Worm (Caenorhabditis elegans) whole organism, young adult: Measurements from ENCODE around the gene C02B8.1.
A peak's percentile ranks its signal among the peaks of the same experiment; 100 is the strongest.

Experiments
- B0019.2 ChIP-seq: fragments of 200-800 bp; sonication (Bioruptor generic); conservative IDR thresholded peaks from 2 replicates; pipeline ENCODE4 v1.3.6; 2022; ENCODE audit warnings: missing genetic modification reagents, missing genetic modification characterization, missing compliant biosample characterization
- B0261.1 ChIP-seq: sonication (generic microtip); optimal IDR thresholded peaks from 2 replicates; lab custom pipeline; 2016; ENCODE audit warnings: mild to moderate bottlenecking, missing genetic modification characterization, moderate library complexity, missing compliant biosample characterization
- F10E7.11 ChIP-seq: sonication (generic microtip); optimal IDR thresholded peaks from 2 replicates; lab custom pipeline; 2017; ENCODE audit warnings: mild to moderate bottlenecking, missing genetic modification characterization, moderate library complexity, missing compliant biosample characterization
- F22D6.2 ChIP-seq: sonication (generic microtip); optimal IDR thresholded peaks from 2 replicates; lab custom pipeline; 2016; ENCODE audit warnings: mild to moderate bottlenecking, missing genetic modification characterization, missing compliant biosample characterization
- F49E8.2 ChIP-seq: sonication (generic microtip); optimal IDR thresholded peaks from 3 replicates; lab custom pipeline; 2017; ENCODE audit warnings: missing genetic modification characterization, mild to moderate bottlenecking, missing compliant biosample characterization, antibody characterized with exemption, moderate library complexity; ENCODE audit not compliant: insufficient read depth
- F52B5.7 ChIP-seq: sonication (generic microtip); optimal IDR thresholded peaks from 2 replicates; lab custom pipeline; 2016; ENCODE audit warnings: mild to moderate bottlenecking, missing genetic modification characterization, missing compliant biosample characterization
- F57C9.4 ChIP-seq: sonication (generic microtip); optimal IDR thresholded peaks from 2 replicates; lab custom pipeline; 2017; ENCODE audit warnings: mild to moderate bottlenecking, missing genetic modification characterization, missing compliant biosample characterization
- K12H6.12 ChIP-seq: fragments of 200-800 bp; sonication (Bioruptor generic); optimal IDR thresholded peaks from 2 replicates; lab custom pipeline; 2018; ENCODE audit warnings: mild to moderate bottlenecking, missing genetic modification characterization, missing compliant biosample characterization
- T07F8.4 ChIP-seq: sonication (generic microtip); optimal IDR thresholded peaks from 2 replicates; lab custom pipeline; 2016; ENCODE audit warnings: mild to moderate bottlenecking, missing genetic modification characterization, moderate library complexity, missing compliant biosample characterization
- T26A5.8 ChIP-seq: sonication (generic microtip); optimal IDR thresholded peaks from 2 replicates; lab custom pipeline; 2016; ENCODE audit warnings: missing genetic modification characterization, missing compliant biosample characterization
- Y53G8AR.9 ChIP-seq: fragments of 200-800 bp; sonication (Bioruptor generic); conservative IDR thresholded peaks from 2 replicates; pipeline ENCODE4 v1.3.6; 2022; ENCODE audit warnings: missing genetic modification reagents, missing genetic modification characterization, missing compliant biosample characterization
- Y56A3A.18 ChIP-seq: fragments of 200-800 bp; sonication (Bioruptor generic); IDR thresholded peaks from 2 replicates; pipeline ENCODE4 v1.3.6; 2022; ENCODE audit warnings: missing genetic modification reagents, missing genetic modification characterization, missing compliant biosample characterization
- athp-1 ChIP-seq: sonication (generic microtip); optimal IDR thresholded peaks from 2 replicates; lab custom pipeline; 2017; ENCODE audit warnings: mild to moderate bottlenecking, missing genetic modification characterization, missing compliant biosample characterization
- attf-6 ChIP-seq: fragments of 200-800 bp; sonication (Bioruptor generic); IDR thresholded peaks from 2 replicates; pipeline ENCODE4 v1.3.6; 2022; ENCODE audit warnings: missing genetic modification reagents, missing genetic modification characterization, missing compliant biosample characterization
- ccch-3 ChIP-seq: fragments of 200-800 bp; sonication (Bioruptor generic); optimal IDR thresholded peaks from 2 replicates; lab custom pipeline; 2018; ENCODE audit warnings: mild to moderate bottlenecking, missing genetic modification characterization, missing compliant biosample characterization
- ceh-100 ChIP-seq: fragments of 200-800 bp; sonication (Bioruptor generic); IDR thresholded peaks from 2 replicates; pipeline ENCODE4 v1.3.6; 2022; ENCODE audit warnings: missing genetic modification reagents, missing genetic modification characterization, missing compliant biosample characterization
- ceh-40 ChIP-seq: fragments of 200-800 bp; sonication (Bioruptor generic); IDR thresholded peaks from 2 replicates; pipeline ENCODE4 v1.3.6; 2022; ENCODE audit warnings: missing genetic modification characterization, missing compliant biosample characterization
- ceh-79 ChIP-seq: sonication (generic microtip); optimal IDR thresholded peaks from 2 replicates; lab custom pipeline; 2017; ENCODE audit warnings: mild to moderate bottlenecking, missing genetic modification characterization, missing compliant biosample characterization
- die-1 ChIP-seq: sonication (generic microtip); optimal IDR thresholded peaks from 2 replicates; lab custom pipeline; 2016; ENCODE audit warnings: missing genotype, mild to moderate bottlenecking, missing genetic modification characterization, missing compliant biosample characterization
- dox-1 ChIP-seq: fragments of 200-800 bp; sonication (Bioruptor generic); IDR thresholded peaks from 2 replicates; pipeline ENCODE4 v1.3.6; 2022; ENCODE audit warnings: missing genetic modification reagents, missing genetic modification characterization, missing compliant biosample characterization
- efl-1 ChIP-seq: fragments of 150-350 bp; optimal IDR thresholded peaks from 2 replicates; lab custom pipeline; 2014; ENCODE audit warnings: missing biosample characterization, missing genetic modification reagents, missing genetic modification characterization
- egl-18 ChIP-seq: fragments of 200-800 bp; sonication (Bioruptor generic); IDR thresholded peaks from 2 replicates; pipeline ENCODE4 v1.3.6; 2022; ENCODE audit warnings: missing genetic modification reagents, missing genetic modification characterization, missing compliant biosample characterization
- egrh-3 ChIP-seq: fragments of 200-800 bp; sonication (Bioruptor generic); IDR thresholded peaks from 2 replicates; pipeline ENCODE4 v1.3.6; 2022; ENCODE audit warnings: missing genetic modification reagents, missing genetic modification characterization, missing compliant biosample characterization
- ekl-4 ChIP-seq: fragments of 200-800 bp; sonication (Bioruptor generic); IDR thresholded peaks from 2 replicates; pipeline ENCODE4 v1.3.6; 2022; ENCODE audit warnings: missing genetic modification reagents, missing genetic modification characterization, missing compliant biosample characterization
- gei-17 ChIP-seq: fragments of 200-800 bp; sonication (Bioruptor generic); optimal IDR thresholded peaks from 2 replicates; lab custom pipeline; 2018; ENCODE audit warnings: mild to moderate bottlenecking, missing genetic modification characterization, missing compliant biosample characterization
- hmg-1.2 ChIP-seq: fragments of 200-800 bp; sonication (Bioruptor generic); IDR thresholded peaks from 2 replicates; pipeline ENCODE4 v1.3.6; 2022; ENCODE audit warnings: missing genetic modification reagents, missing genetic modification characterization, missing compliant biosample characterization
- let-526 ChIP-seq: fragments of 200-800 bp; sonication (Bioruptor generic); IDR thresholded peaks from 2 replicates; pipeline ENCODE4 v1.3.6; 2022; ENCODE audit warnings: missing genetic modification reagents, missing genetic modification characterization, missing compliant biosample characterization
- lin-26 ChIP-seq: fragments of 200-800 bp; sonication (Bioruptor generic); IDR thresholded peaks from 2 replicates; pipeline ENCODE4 v1.3.6; 2022; ENCODE audit warnings: missing genetic modification reagents, missing genetic modification characterization, missing compliant biosample characterization
- lin-35 ChIP-seq, 3 experiments: fragments of 150-350 bp in 2 of 3; sonication (generic microtip) in 1 of 3; optimal IDR thresholded peaks; 2 replicates each; lab custom pipeline; 2014 to 2018; ENCODE audit warnings: missing biosample characterization in 3 of 3, missing genetic modification characterization in 3 of 3, missing genetic modification reagents in 3 of 3
- lsl-1 ChIP-seq: fragments of 200-800 bp; sonication (Bioruptor generic); optimal IDR thresholded peaks from 2 replicates; lab custom pipeline; 2018; ENCODE audit warnings: mild to moderate bottlenecking, missing genetic modification characterization, moderate library complexity, missing compliant biosample characterization
- lsy-27 ChIP-seq: sonication (generic microtip); optimal IDR thresholded peaks from 2 replicates; lab custom pipeline; 2017; ENCODE audit warnings: missing genetic modification characterization, mild to moderate bottlenecking, missing compliant biosample characterization, antibody characterized with exemption, missing genotype, borderline replicate concordance; ENCODE audit not compliant: insufficient read depth
- madf-3 ChIP-seq: fragments of 200-800 bp; sonication (Bioruptor generic); IDR thresholded peaks from 2 replicates; pipeline ENCODE4 v1.3.6; 2022; ENCODE audit warnings: missing genetic modification reagents, missing genetic modification characterization, missing compliant biosample characterization
- nfyb-1 ChIP-seq: fragments of 200-800 bp; sonication (Bioruptor generic); IDR thresholded peaks from 2 replicates; pipeline ENCODE4 v1.3.6; 2022; ENCODE audit warnings: missing genetic modification reagents, missing genetic modification characterization, missing compliant biosample characterization
- nhr-120 ChIP-seq: fragments of 200-800 bp; sonication (Bioruptor generic); IDR thresholded peaks from 2 replicates; pipeline ENCODE4 v1.3.6; 2022; ENCODE audit warnings: missing genetic modification characterization, missing compliant biosample characterization
- nhr-27 ChIP-seq: fragments of 200-800 bp; sonication (Bioruptor generic); optimal IDR thresholded peaks from 2 replicates; lab custom pipeline; 2018; ENCODE audit warnings: mild to moderate bottlenecking, missing genetic modification characterization, moderate library complexity, missing compliant biosample characterization
- rec-8 ChIP-seq, 2 experiments: sonication (generic microtip); optimal IDR thresholded peaks; 2 replicates each; lab custom pipeline; 2016; ENCODE audit warnings: mild to moderate bottlenecking in 2 of 2, missing genetic modification characterization in 2 of 2, missing genetic modification reagents in 2 of 2, missing genotype in 2 of 2, missing biosample characterization in 1 of 2, missing compliant biosample characterization in 1 of 2, moderate library complexity in 1 of 2
- rpc-1 ChIP-seq, 2 experiments: fragments of 150-350 bp in 1 of 2; sonication (generic microtip) in 1 of 2; optimal IDR thresholded peaks; 2 replicates each; lab custom pipeline; 2014 to 2018; ENCODE audit warnings: missing biosample characterization in 1 of 2, missing genetic modification characterization in 1 of 2, missing genetic modification reagents in 1 of 2, missing genotype in 1 of 2
- snpc-3.4 ChIP-seq: sonication (generic microtip); optimal IDR thresholded peaks from 2 replicates; lab custom pipeline; 2017; ENCODE audit warnings: missing genetic modification characterization, mild to moderate bottlenecking, missing compliant biosample characterization, antibody characterized with exemption, moderate library complexity, missing genotype, missing genetic modification reagents
- snpc-4 ChIP-seq, 5 experiments: fragments of 150-350 bp in 1 of 5; sonication (generic microtip) in 4 of 5; optimal IDR thresholded peaks; 2 replicates each; lab custom pipeline; 2014 to 2018; ENCODE audit warnings: missing genetic modification characterization in 5 of 5, missing biosample characterization in 3 of 5, antibody characterized with exemption in 2 of 5, mild to moderate bottlenecking in 2 of 5, missing compliant biosample characterization in 2 of 5, missing genotype in 2 of 5, moderate library complexity in 2 of 5, missing genetic modification reagents in 1 of 5
- tbp1 ChIP-seq: fragments of 200-800 bp; sonication (Bioruptor generic); optimal IDR thresholded peaks from 2 replicates; lab custom pipeline; 2018; ENCODE audit warnings: mild to moderate bottlenecking, missing genetic modification characterization, missing compliant biosample characterization
- tlf-1 ChIP-seq: fragments of 200-800 bp; sonication (Bioruptor generic); optimal IDR thresholded peaks from 2 replicates; lab custom pipeline; 2018; ENCODE audit warnings: mild to moderate bottlenecking, missing genetic modification characterization, missing compliant biosample characterization
- zfh-2 ChIP-seq: fragments of 200-800 bp; sonication (Bioruptor generic); conservative IDR thresholded peaks from 2 replicates; pipeline ENCODE4 v1.3.6; 2022; ENCODE audit warnings: missing genetic modification reagents, missing genetic modification characterization, missing compliant biosample characterization
- ztf-18 ChIP-seq: sonication (generic microtip); optimal IDR thresholded peaks from 2 replicates; lab custom pipeline; 2016; ENCODE audit warnings: missing genotype, mild to moderate bottlenecking, missing genetic modification characterization, missing compliant biosample characterization
- ztf-22 ChIP-seq: fragments of 200-800 bp; sonication (Bioruptor generic); optimal IDR thresholded peaks from 2 replicates; lab custom pipeline; 2018; ENCODE audit warnings: mild to moderate bottlenecking, missing genetic modification characterization, moderate library complexity, missing compliant biosample characterization
- ztf-3 ChIP-seq: fragments of 200-800 bp; sonication (Bioruptor generic); optimal IDR thresholded peaks from 2 replicates; lab custom pipeline; 2018; ENCODE audit warnings: mild to moderate bottlenecking, missing genetic modification characterization, missing compliant biosample characterization

C02B8.1 gene

ce11 chrX:8150621-8151020 is 3.1 kb downstream of the C02B8.1 start, which contains the start of gene F22F1.2:
Gene F22F1.2, minus strand, starts transcription at chrX:8150721.
- no peak for TF ChIP-seq ztf-3
- TF ChIP-seq Y53G8AR.9 (GFP tag; lab: Robert Waterston, UW): no peak
- TF ChIP-seq F10E7.11: no peak
- no peak for TF ChIP-seq rpc-1 (optimal IDR thresholded peaks at IDR 0.05; lab: Kevin White, UChicago)
- TF ChIP-seq rpc-1 (tag; optimal IDR thresholded peaks at IDR 0.05; lab: Kevin White, UChicago): no peak
- no peak for TF ChIP-seq F22D6.2 (tag; lab: Kevin White, UChicago)
- no peak for TF ChIP-seq egl-18 (GFP tag; lab: Robert Waterston, UW)
- TF ChIP-seq nhr-27 (tag; lab: Kevin White, UChicago): no peak
- no peak for TF ChIP-seq B0019.2 (GFP tag; lab: Robert Waterston, UW)
- TF ChIP-seq let-526: no peak
- TF ChIP-seq egrh-3: no peak
- no peak for TF ChIP-seq tlf-1 (GFP tag; lab: Kevin White, UChicago)
- no peak for TF ChIP-seq T26A5.8 (tag; lab: Kevin White, UChicago)
- no peak for TF ChIP-seq nhr-120 (GFP tag; lab: Robert Waterston, UW)
- no peak for TF ChIP-seq F57C9.4 (tag; lab: Kevin White, UChicago)
- TF ChIP-seq lsl-1 (GFP tag; lab: Kevin White, UChicago): no peak
- no peak for TF ChIP-seq athp-1 (tag; lab: Kevin White, UChicago)
- TF ChIP-seq efl-1: no peak
- no peak for TF ChIP-seq B0261.1
- no peak for TF ChIP-seq attf-6 (GFP tag; lab: Robert Waterston, UW)
- TF ChIP-seq F52B5.7 (tag; lab: Kevin White, UChicago): no peak

ce11 chrX:8151409-8151808 is 3.9 kb downstream of the C02B8.1 start:
- TF ChIP-seq ekl-4 (GFP tag; lab: Robert Waterston, UW) (no peak), ceh-79 (peak; percentile 10), ceh-40 (GFP tag; lab: Robert Waterston, UW) (no peak), attf-6 (GFP tag; lab: Robert Waterston, UW) (no peak), nhr-120 (GFP tag; lab: Robert Waterston, UW) (no peak), lin-26 (GFP tag; lab: Robert Waterston, UW) (peak; percentile 66; the same call in 1 of the 2 replicates), F57C9.4 (tag; lab: Kevin White, UChicago) (no peak), tbp1 (peak; percentile 85), ccch-3 (no peak), gei-17 (GFP tag; lab: Kevin White, UChicago) (no peak), efl-1 (no peak), Y56A3A.18 (GFP tag; lab: Robert Waterston, UW) (0 out of 2 replicates have a peak, but pooled peaks have one; percentile 37), ztf-18 (tag; lab: Kevin White, UChicago) (peak; percentile 36), T07F8.4 (tag; lab: Kevin White, UChicago) (no peak), ceh-100 (GFP tag; lab: Robert Waterston, UW) (no peak), madf-3 (GFP tag; lab: Robert Waterston, UW) (no peak), lsy-27 (no peak), K12H6.12 (tag; lab: Kevin White, UChicago) (no peak), snpc-3.4 (no peak), B0261.1 (peak; percentile 70), rec-8 (tag; optimal IDR thresholded peaks at IDR 0.05; lab: Kevin White, UChicago) (no peak), rpc-1 (optimal IDR thresholded peaks at IDR 0.05; lab: Kevin White, UChicago) (peak; percentile 49), rpc-1 (tag; optimal IDR thresholded peaks at IDR 0.05; lab: Kevin White, UChicago) (peak; percentile 83), F49E8.2 (no peak), snpc-4 (GFP tag; optimal IDR thresholded peaks at IDR 0.05; lab: Kevin White, UChicago) (no peak), snpc-4 (tag; optimal IDR thresholded peaks at IDR 0.05; lab: Kevin White, UChicago) (peak in 1 of 4 experiments; percentile 53), ztf-22 (GFP tag; lab: Kevin White, UChicago) (no peak), zfh-2 (0 out of 2 replicates have a peak, but pooled peaks have one; percentile 27), lin-35 (GFP tag; optimal IDR thresholded peaks at IDR 0.05; lab: Kevin White, UChicago) (no peak), nfyb-1 (GFP tag; lab: Robert Waterston, UW) (no peak), nhr-27 (tag; lab: Kevin White, UChicago) (no peak), dox-1 (GFP tag; lab: Robert Waterston, UW) (peak; percentile 50; the same call in 1 of the 2 replicates), athp-1 (tag; lab: Kevin White, UChicago) (no peak), die-1 (peak; percentile 25), hmg-1.2 (GFP tag; lab: Robert Waterston, UW) (peak; percentile 39)
